Worm (Caenorhabditis elegans) whole organism, L1 larva: ENCODE measurements around the gene W03H9.2.

Experiments
- C04F5.9 ChIP-seq: sonication (generic microtip); optimal IDR thresholded peaks from 2 replicates; lab custom pipeline; 2016; ENCODE audit warnings: missing genetic modification characterization, missing compliant biosample characterization
- F16B12.6 ChIP-seq: fragments of 150-350 bp; optimal IDR thresholded peaks from 2 replicates; lab custom pipeline; 2014; ENCODE audit warnings: missing biosample characterization, missing genetic modification characterization
- Y116A8C.19 ChIP-seq: sonication (generic microtip); optimal IDR thresholded peaks from 2 replicates; lab custom pipeline; 2016; ENCODE audit warnings: missing compliant biosample characterization, missing genetic modification characterization, borderline replicate concordance
- aha-1 ChIP-seq: fragments of 150-350 bp; optimal IDR thresholded peaks from 2 replicates; lab custom pipeline; 2014; ENCODE audit warnings: missing biosample characterization, missing genetic modification characterization
- blmp-1 ChIP-seq: fragments of 150-350 bp; optimal IDR thresholded peaks from 2 replicates; lab custom pipeline; 2014; ENCODE audit warnings: missing biosample characterization, missing genetic modification characterization
- ceh-63 ChIP-seq: fragments of 200-800 bp; sonication (Bioruptor generic); optimal IDR thresholded peaks from 2 replicates; lab custom pipeline; 2018; ENCODE audit warnings: mild to moderate bottlenecking, missing genetic modification characterization, missing compliant biosample characterization
- ceh-90 ChIP-seq: sonication (generic microtip); optimal IDR thresholded peaks from 2 replicates; lab custom pipeline; 2016; ENCODE audit warnings: missing genetic modification characterization, missing compliant biosample characterization
- dpl-1 ChIP-seq, 3 experiments: fragments of 150-350 bp in 2 of 3; sonication (generic microtip) in 1 of 3; optimal IDR thresholded peaks; 2 replicates each; lab custom pipeline; 2014 to 2017; ENCODE audit warnings: missing biosample characterization in 3 of 3, missing genetic modification characterization in 3 of 3, missing genetic modification reagents in 3 of 3
- efl-1 ChIP-seq, 4 experiments: fragments of 150-350 bp; optimal IDR thresholded peaks in 3 of 4; peaks in 1 of 4; 1 replicate in 1 of 4; 2 replicates in 3 of 4; lab custom pipeline; 2014; ENCODE audit warnings: missing biosample characterization in 2 of 4, missing genetic modification characterization in 2 of 4, missing genetic modification reagents in 2 of 4
- egl-27 ChIP-seq, 2 experiments: fragments of 150-350 bp in 1 of 2; sonication (generic microtip); optimal IDR thresholded peaks; 3 replicates each; lab custom pipeline; 2017 to 2018; ENCODE audit warnings: missing biosample characterization in 2 of 2, missing genetic modification characterization in 2 of 2, missing genetic modification reagents in 2 of 2
- ets-5 ChIP-seq: fragments of 200-800 bp; sonication (Bioruptor generic); IDR thresholded peaks from 2 replicates; pipeline ENCODE4 v1.3.6; 2022; ENCODE audit warnings: missing genetic modification characterization, missing compliant biosample characterization
- fkh-8 ChIP-seq: sonication (generic microtip); optimal IDR thresholded peaks from 2 replicates; lab custom pipeline; 2016; ENCODE audit warnings: mild to moderate bottlenecking, missing genetic modification characterization, missing compliant biosample characterization
- grh-1 ChIP-seq: fragments of 200-800 bp; sonication (Bioruptor generic); IDR thresholded peaks from 2 replicates; pipeline ENCODE4 v1.3.6; 2022; ENCODE audit warnings: missing genetic modification reagents, missing genetic modification characterization, missing compliant biosample characterization
- hpl-2 ChIP-seq: fragments of 150-350 bp; optimal IDR thresholded peaks from 2 replicates; lab custom pipeline; 2014; ENCODE audit warnings: missing biosample characterization, missing genetic modification reagents, missing genetic modification characterization
- irx-1 ChIP-seq: sonication (generic microtip); optimal IDR thresholded peaks from 2 replicates; lab custom pipeline; 2016; ENCODE audit warnings: missing genetic modification characterization, missing compliant biosample characterization
- isw-1 ChIP-seq: fragments of 200-800 bp; sonication (Bioruptor generic); IDR thresholded peaks from 2 replicates; pipeline ENCODE4 v1.3.6; 2022; ENCODE audit warnings: missing genetic modification characterization, missing compliant biosample characterization
- jun-1 ChIP-seq: fragments of 150-350 bp; optimal IDR thresholded peaks from 2 replicates; lab custom pipeline; 2014; ENCODE audit warnings: missing biosample characterization, missing genetic modification reagents, missing genetic modification characterization
- lin-13 ChIP-seq: fragments of 150-350 bp; optimal IDR thresholded peaks from 2 replicates; lab custom pipeline; 2014; ENCODE audit warnings: missing biosample characterization, missing genetic modification reagents, missing genetic modification characterization
- lin-15B ChIP-seq: fragments of 150-350 bp; sonication (generic microtip); optimal IDR thresholded peaks from 3 replicates; lab custom pipeline; 2014; ENCODE audit warnings: missing biosample characterization, missing genetic modification characterization
- lin-35 ChIP-seq, 2 experiments: fragments of 150-350 bp; optimal IDR thresholded peaks; 2 replicates each; lab custom pipeline; 2014; ENCODE audit warnings: missing biosample characterization in 2 of 2, missing genetic modification characterization in 2 of 2, missing genetic modification reagents in 2 of 2
- lsy-2 ChIP-seq, 2 experiments: fragments of 150-350 bp; optimal IDR thresholded peaks; 2 replicates each; lab custom pipeline; 2014; ENCODE audit warnings: missing biosample characterization in 2 of 2, missing genetic modification characterization in 2 of 2
- mab-9 ChIP-seq: fragments of 200-800 bp; sonication (Bioruptor generic); IDR thresholded peaks from 2 replicates; pipeline ENCODE4 v1.3.6; 2022; ENCODE audit warnings: missing genetic modification reagents, missing genetic modification characterization, missing compliant biosample characterization
- mdl-1 ChIP-seq, 2 experiments: fragments of 150-350 bp; optimal IDR thresholded peaks; 2 replicates each; lab custom pipeline; 2014 to 2017; ENCODE audit warnings: missing biosample characterization in 2 of 2, missing genetic modification characterization in 2 of 2, inconsistent platforms in 1 of 2
- nhr-11 ChIP-seq: fragments of 150-350 bp; optimal IDR thresholded peaks from 2 replicates; lab custom pipeline; 2014; ENCODE audit warnings: missing biosample characterization, missing genetic modification characterization
- nhr-19 ChIP-seq: fragments of 200-800 bp; sonication (Bioruptor generic); conservative IDR thresholded peaks from 2 replicates; pipeline ENCODE4 v1.3.6; 2022; ENCODE audit warnings: missing genetic modification characterization, missing compliant biosample characterization
- nhr-237 ChIP-seq: fragments of 150-350 bp; optimal IDR thresholded peaks from 2 replicates; lab custom pipeline; 2014; ENCODE audit warnings: missing biosample characterization, missing genetic modification characterization
- nhr-28 ChIP-seq: fragments of 150-350 bp; optimal IDR thresholded peaks from 2 replicates; lab custom pipeline; 2014; ENCODE audit warnings: missing biosample characterization, missing genetic modification characterization
- nhr-47 ChIP-seq: sonication (generic microtip); optimal IDR thresholded peaks from 2 replicates; lab custom pipeline; 2016; ENCODE audit warnings: mild to moderate bottlenecking, missing genetic modification characterization, moderate library complexity, missing compliant biosample characterization
- nhr-77 ChIP-seq: fragments of 150-350 bp; optimal IDR thresholded peaks from 2 replicates; lab custom pipeline; 2014; ENCODE audit warnings: missing biosample characterization, missing genetic modification characterization
- nhr-85 ChIP-seq: sonication (generic microtip); peaks from one replicate; lab custom pipeline; 2016; ENCODE audit warnings: missing genetic modification characterization, inconsistent platforms, missing compliant biosample characterization
- nhr-90 ChIP-seq: sonication (generic microtip); optimal IDR thresholded peaks from 2 replicates; lab custom pipeline; 2016; ENCODE audit warnings: mild to moderate bottlenecking, missing genetic modification characterization, missing compliant biosample characterization; ENCODE audit not compliant: poor library complexity
- pax-3 ChIP-seq: fragments of 200-800 bp; sonication (Bioruptor generic); optimal IDR thresholded peaks from 2 replicates; lab custom pipeline; 2018; ENCODE audit warnings: mild to moderate bottlenecking, missing genetic modification characterization, moderate library complexity, missing compliant biosample characterization
- pqm-1 ChIP-seq: sonication (generic microtip); optimal IDR thresholded peaks from 3 replicates; lab custom pipeline; 2017; ENCODE audit warnings: missing biosample characterization, missing genetic modification characterization
- sox-4 ChIP-seq: sonication (generic microtip); optimal IDR thresholded peaks from 2 replicates; lab custom pipeline; 2016; ENCODE audit warnings: missing genetic modification characterization, missing compliant biosample characterization
- swsn-7 ChIP-seq: sonication (generic microtip); optimal IDR thresholded peaks from 2 replicates; lab custom pipeline; 2016; ENCODE audit warnings: missing genetic modification characterization, missing compliant biosample characterization
- tbx-2 ChIP-seq: sonication (generic microtip); optimal IDR thresholded peaks from 2 replicates; lab custom pipeline; 2016; ENCODE audit warnings: missing genetic modification characterization, missing compliant biosample characterization
- unc-86 ChIP-seq: sonication (generic microtip); optimal IDR thresholded peaks from 2 replicates; lab custom pipeline; 2016; ENCODE audit warnings: missing genetic modification characterization, missing compliant biosample characterization
- vab-15 ChIP-seq: sonication (generic microtip); optimal IDR thresholded peaks from 2 replicates; lab custom pipeline; 2017; ENCODE audit warnings: missing genotype, mild to moderate bottlenecking, missing genetic modification characterization, missing compliant biosample characterization
- zag-1 ChIP-seq: fragments of 150-350 bp; optimal IDR thresholded peaks from 2 replicates; lab custom pipeline; 2014; ENCODE audit warnings: missing biosample characterization, missing genetic modification characterization
- zip-4 ChIP-seq: fragments of 200-800 bp; sonication (Bioruptor generic); optimal IDR thresholded peaks from 2 replicates; lab custom pipeline; 2018; ENCODE audit warnings: mild to moderate bottlenecking, missing genetic modification characterization, moderate library complexity, missing compliant biosample characterization
- ztf-11 ChIP-seq, 2 experiments: sonication (generic microtip); optimal IDR thresholded peaks; 2 replicates each; lab custom pipeline; 2016 to 2017; ENCODE audit warnings: missing genetic modification characterization in 2 of 2, missing biosample characterization in 1 of 2, missing compliant biosample characterization in 1 of 2

The W03H9.2 gene

ce11 chrII:14173176-14173575 lies 29.5 kb upstream of the W03H9.2 start:
- no peak for TF ChIP-seq ets-5 (GFP tag; lab: Robert Waterston, UW)
- no peak for TF ChIP-seq zag-1 (tag; lab: Kevin White, UChicago)
- no peak for TF ChIP-seq efl-1 (optimal IDR thresholded peaks at IDR 0.05; lab: Kevin White, UChicago)
- peak in 1 of 2 experiments; percentile 67 for TF ChIP-seq efl-1 (GFP tag; optimal IDR thresholded peaks at IDR 0.05 in 1 of 2; lab: Kevin White, UChicago)
- no peak for TF ChIP-seq aha-1 (tag; lab: Kevin White, UChicago)
- no peak for TF ChIP-seq tbx-2 (tag; lab: Kevin White, UChicago)
- no peak for TF ChIP-seq ceh-63 (GFP tag; lab: Kevin White, UChicago)
- no peak for TF ChIP-seq pqm-1 (tag; lab: Kevin White, UChicago)
- TF ChIP-seq blmp-1 (tag; lab: Kevin White, UChicago) = no peak
- TF ChIP-seq, all 84 proteins: peak for 1

- no peak for TF ChIP-seq grh-1 (GFP tag; lab: Robert Waterston, UW)
- TF ChIP-seq mab-9 (GFP tag; lab: Robert Waterston, UW) = no peak
Observed at ce11 chrII:14171558-14171957, 27.9 kb upstream of the W03H9.2 start, which contains the start of gene eat-2. Gene eat-2 (minus strand): TSS chrII:14171658.

- TF ChIP-seq egl-27 (tag; optimal IDR thresholded peaks at IDR 0.05; lab: Kevin White, UChicago) (no peak), mdl-1 (tag; optimal IDR thresholded peaks at IDR 0.05; lab: Kevin White, UChicago) (no peak)
- TF ChIP-seq, all 84 proteins: peak for 0
Observed at ce11 chrII:14165430-14165929, 21.8 kb upstream of the W03H9.2 start.

ce11 chrII:14155259-14156023 lies 11.8 kb upstream of the W03H9.2 start, which contains the start of the genes rpl-43 and xrn-2:
Gene rpl-43 (plus strand): TSS chrII:14155294.
Gene xrn-2 (plus strand): TSS chrII:14155768.
- TF ChIP-seq efl-1 (optimal IDR thresholded peaks at IDR 0.05; lab: Kevin White, UChicago) (peak; percentile 12 to 19), efl-1 (GFP tag; optimal IDR thresholded peaks at IDR 0.05 in 1 of 2; lab: Kevin White, UChicago) (peak in 1 of 2 experiments; percentile 81), Y116A8C.19 (no peak), nhr-90 (tag; lab: Kevin White, UChicago) (peak; percentile 13), vab-15 (tag; lab: Kevin White, UChicago) (no peak), grh-1 (GFP tag; lab: Robert Waterston, UW) (0 out of 2 replicates have a peak, but pooled peaks have one; percentile 28), lsy-2 (tag; optimal IDR thresholded peaks at IDR 0.05; lab: Kevin White, UChicago) (peak in 1 of 2 experiments; percentile 30), isw-1 (no peak), nhr-77 (tag; lab: Kevin White, UChicago) (peak; percentile 23), nhr-47 (tag; lab: Kevin White, UChicago) (peak; percentile 37), nhr-237 (tag; lab: Kevin White, UChicago) (no peak)

ce11 chrII:14154357-14154756 lies 10.7 kb upstream of the W03H9.2 start, which contains the start of gene Y48B6A.1:
Gene Y48B6A.1 (minus strand): TSS chrII:14154373.
- TF ChIP-seq sox-4 (tag; lab: Kevin White, UChicago) (peak; percentile 71), dpl-1 (GFP tag; optimal IDR thresholded peaks at IDR 0.05; lab: Kevin White, UChicago) (peak; percentile 88 to 91 (median 88)), swsn-7 (tag; lab: Kevin White, UChicago) (peak; percentile 90), irx-1 (tag; lab: Kevin White, UChicago) (peak; percentile 89), nhr-47 (tag; lab: Kevin White, UChicago) (peak; percentile 95), C04F5.9 (peak; percentile 80), lin-15B (tag; lab: Kevin White, UChicago) (peak; percentile 99), nhr-19 (GFP tag; lab: Robert Waterston, UW) (peak; percentile 90), zip-4 (GFP tag; lab: Kevin White, UChicago) (peak; percentile 65), nhr-28 (tag; lab: Kevin White, UChicago) (no peak), ceh-90 (tag; lab: Kevin White, UChicago) (peak; percentile 90), pqm-1 (tag; lab: Kevin White, UChicago) (no peak), F16B12.6 (tag; lab: Kevin White, UChicago) (peak; percentile 79), fkh-8 (tag; lab: Kevin White, UChicago) (peak; percentile 97), pax-3 (tag; lab: Kevin White, UChicago) (peak; percentile 93), jun-1 (tag; lab: Kevin White, UChicago) (peak; percentile 89), hpl-2 (GFP tag; lab: Kevin White, UChicago) (peak; percentile 82), mdl-1 (tag; optimal IDR thresholded peaks at IDR 0.05; lab: Kevin White, UChicago) (peak in 1 of 2 experiments; percentile 88), unc-86 (peak; percentile 84), lin-13 (GFP tag; lab: Kevin White, UChicago) (peak; percentile 94), nhr-85 (tag; lab: Kevin White, UChicago) (peak; percentile 94), lin-35 (GFP tag; optimal IDR thresholded peaks at IDR 0.05; lab: Kevin White, UChicago) (peak; percentile 93 to 95), vab-15 (tag; lab: Kevin White, UChicago) (peak; percentile 93), ztf-11 (tag; optimal IDR thresholded peaks at IDR 0.05; lab: Kevin White, UChicago) (peak in 1 of 2 experiments; percentile 89), aha-1 (tag; lab: Kevin White, UChicago) (peak; percentile 44), nhr-11 (tag; lab: Kevin White, UChicago) (peak; percentile 66)
